Worm (Caenorhabditis elegans) whole organism, L1 larva: Measurements from ENCODE around the gene F19F10.14.

Experiments
- ces-1 ChIP-seq: fragments of 150-350 bp; optimal IDR thresholded peaks from 2 replicates; lab custom pipeline; 2014; ENCODE audit warnings: missing biosample characterization, missing genetic modification reagents, missing genetic modification characterization
- elt-2 ChIP-seq: sonication (generic microtip); optimal IDR thresholded peaks from 2 replicates; lab custom pipeline; 2016; ENCODE audit warnings: missing genetic modification characterization, mild to moderate bottlenecking, inconsistent platforms, missing compliant biosample characterization, missing genetic modification reagents
- ets-5 ChIP-seq: fragments of 200-800 bp; sonication (Bioruptor generic); IDR thresholded peaks from 2 replicates; pipeline ENCODE4 v1.3.6; 2022; ENCODE audit warnings: missing genetic modification characterization, missing compliant biosample characterization
- fkh-4 ChIP-seq: sonication (generic microtip); optimal IDR thresholded peaks from 2 replicates; lab custom pipeline; 2016; ENCODE audit warnings: missing compliant biosample characterization, missing genetic modification characterization, borderline replicate concordance
- hpl-2 ChIP-seq: fragments of 150-350 bp; optimal IDR thresholded peaks from 2 replicates; lab custom pipeline; 2014; ENCODE audit warnings: missing biosample characterization, missing genetic modification reagents, missing genetic modification characterization
- lin-13 ChIP-seq: fragments of 150-350 bp; optimal IDR thresholded peaks from 2 replicates; lab custom pipeline; 2014; ENCODE audit warnings: missing biosample characterization, missing genetic modification reagents, missing genetic modification characterization
- nhr-11 ChIP-seq: fragments of 150-350 bp; optimal IDR thresholded peaks from 2 replicates; lab custom pipeline; 2014; ENCODE audit warnings: missing biosample characterization, missing genetic modification characterization
- nhr-20 ChIP-seq: sonication (generic microtip); optimal IDR thresholded peaks from 2 replicates; lab custom pipeline; 2016; ENCODE audit warnings: mild to moderate bottlenecking, missing genetic modification characterization, missing compliant biosample characterization
- nhr-71 ChIP-seq: sonication (generic microtip); optimal IDR thresholded peaks from 2 replicates; lab custom pipeline; 2016; ENCODE audit warnings: mild to moderate bottlenecking, missing genetic modification characterization, moderate library complexity, missing compliant biosample characterization
- pax-3 ChIP-seq: fragments of 200-800 bp; sonication (Bioruptor generic); optimal IDR thresholded peaks from 2 replicates; lab custom pipeline; 2018; ENCODE audit warnings: mild to moderate bottlenecking, missing genetic modification characterization, moderate library complexity, missing compliant biosample characterization
- rnt-1 ChIP-seq: sonication (generic microtip); optimal IDR thresholded peaks from 2 replicates; lab custom pipeline; 2016; ENCODE audit warnings: mild to moderate bottlenecking, missing genetic modification characterization, moderate library complexity, missing compliant biosample characterization
- snpc-4 ChIP-seq: fragments of 150-350 bp; optimal IDR thresholded peaks from 2 replicates; lab custom pipeline; 2014; ENCODE audit warnings: missing biosample characterization, missing genetic modification characterization
- tbx-2 ChIP-seq: sonication (generic microtip); optimal IDR thresholded peaks from 2 replicates; lab custom pipeline; 2016; ENCODE audit warnings: missing genetic modification characterization, missing compliant biosample characterization

F19F10.14 gene

DNA sequence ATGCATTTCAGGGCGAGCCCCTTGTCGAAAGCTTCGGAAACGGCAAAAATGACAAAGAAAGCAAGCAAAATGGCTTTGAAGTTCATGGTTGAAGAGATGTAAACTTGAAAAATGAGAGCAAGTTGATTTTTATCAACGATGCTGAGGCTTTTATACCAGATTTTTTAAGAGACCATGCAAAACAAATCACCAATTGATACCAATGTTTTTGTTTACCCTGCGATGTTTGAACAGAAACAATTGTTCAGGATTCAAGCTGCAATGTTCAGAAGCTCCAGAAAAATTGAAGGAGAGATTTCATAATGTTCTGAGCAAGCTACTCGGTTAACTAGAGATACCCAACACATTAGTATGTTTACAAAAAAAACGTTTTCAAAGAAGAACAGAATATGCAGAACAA lies 48.6 kb downstream of the F19F10.14 start, which contains the start of gene C54F6.15:
C54F6.15 (minus strand) TSS at position 101 of the 400 bp plus-strand sequence.
- TF ChIP-seq elt-2 (tag; lab: Kevin White, UChicago): no peak
- no peak for TF ChIP-seq lin-13 (GFP tag; lab: Kevin White, UChicago)
- no peak for TF ChIP-seq nhr-71 (tag; lab: Kevin White, UChicago)
- TF ChIP-seq nhr-20 (tag; lab: Kevin White, UChicago): no peak
- no peak for TF ChIP-seq fkh-4 (tag; lab: Kevin White, UChicago)
- TF ChIP-seq tbx-2: no peak
- no peak for TF ChIP-seq ces-1
- TF ChIP-seq snpc-4 (tag; lab: Kevin White, UChicago): no peak
- TF ChIP-seq ets-5 (GFP tag; lab: Robert Waterston, UW): no peak

DNA sequence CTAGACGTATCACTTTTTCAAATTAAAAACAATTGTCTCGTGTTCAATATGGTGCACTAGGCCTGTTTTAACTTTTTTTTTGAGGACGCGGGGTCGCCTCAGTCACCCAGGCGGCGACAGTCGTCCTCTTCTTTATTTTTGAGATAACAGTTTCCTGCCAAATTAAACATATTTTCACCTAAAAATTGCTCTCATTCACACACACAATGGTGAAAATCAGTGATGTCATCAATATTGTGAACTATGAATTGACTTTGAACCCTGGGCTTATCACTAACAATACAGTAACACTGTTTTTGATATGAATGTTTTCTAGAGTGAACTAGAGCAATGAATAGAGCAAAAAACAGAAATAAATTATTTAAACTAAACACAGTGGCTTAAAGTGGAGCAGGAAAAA lies 49.6 kb downstream of the F19F10.14 start:
- TF ChIP-seq nhr-11 (tag; lab: Kevin White, UChicago): no peak
- no peak for TF ChIP-seq nhr-71 (tag; lab: Kevin White, UChicago)
- no peak for TF ChIP-seq hpl-2 (GFP tag; lab: Kevin White, UChicago)
- no peak for TF ChIP-seq rnt-1 (tag; lab: Kevin White, UChicago)
- peak; percentile 75 for TF ChIP-seq elt-2 (tag; lab: Kevin White, UChicago)
- no peak for TF ChIP-seq pax-3 (tag; lab: Kevin White, UChicago)
